Fruit fly (Drosophila melanogaster) whole organism, embryonic: Measurements from ENCODE around the gene dsx.
A peak's percentile ranks its signal among the peaks of the same experiment; 100 is the strongest.

ENCODE experiments used
- Atf3 ChIP-seq: fragments of 200-800 bp; sonication (Bioruptor generic); optimal IDR thresholded peaks from 3 replicates; lab custom pipeline; 2016; ENCODE audit warnings: missing biosample characterization, missing genetic modification characterization
- CG10274 ChIP-seq: fragments of 200-800 bp; sonication (Bioruptor generic); optimal IDR thresholded peaks from 3 replicates; lab custom pipeline; 2017; ENCODE audit warnings: missing biosample characterization, mild to moderate bottlenecking, missing genetic modification characterization
- CG11696 ChIP-seq: fragments of 200-800 bp; sonication (Bioruptor generic); IDR thresholded peaks from 2 replicates; pipeline ENCODE4 v1.3.6; 2022; ENCODE audit warnings: missing biosample characterization, missing genetic modification characterization
- CG13287 ChIP-seq: fragments of 200-800 bp; sonication (Bioruptor generic); IDR thresholded peaks from 2 replicates; pipeline ENCODE4 v1.3.6; 2022; ENCODE audit warnings: missing biosample characterization, missing genetic modification characterization; ENCODE audit not compliant: partially characterized antibody
- CG14441 ChIP-seq: fragments of 200-800 bp; sonication (Bioruptor generic); IDR thresholded peaks from 2 replicates; pipeline ENCODE4 v1.3.6; 2022; ENCODE audit warnings: missing biosample characterization, missing genetic modification characterization
- CG1603 ChIP-seq: fragments of 200-800 bp; sonication (Bioruptor generic); optimal IDR thresholded peaks from 2 replicates; lab custom pipeline; 2019; ENCODE audit warnings: missing biosample characterization, mild to moderate bottlenecking, missing genetic modification characterization, moderate library complexity
- CG18476 ChIP-seq: fragments of 200-800 bp; sonication (Bioruptor generic); optimal IDR thresholded peaks from 2 replicates; lab custom pipeline; 2016; ENCODE audit warnings: missing biosample characterization, mild to moderate bottlenecking, missing genetic modification characterization
- CG2129 ChIP-seq: fragments of 200-800 bp; sonication (Bioruptor generic); IDR thresholded peaks from 2 replicates; pipeline ENCODE4 v1.3.6; 2022; ENCODE audit warnings: missing biosample characterization, missing genetic modification characterization; ENCODE audit not compliant: partially characterized antibody
- CG30431 ChIP-seq: fragments of 200-800 bp; sonication (Bioruptor generic); optimal IDR thresholded peaks from 2 replicates; lab custom pipeline; 2017; ENCODE audit warnings: missing biosample characterization, missing genetic modification characterization
- CG4617 ChIP-seq: fragments of 200-800 bp; sonication (Bioruptor generic); optimal IDR thresholded peaks from 3 replicates; lab custom pipeline; 2016; ENCODE audit warnings: missing biosample characterization, missing genetic modification characterization, borderline replicate concordance
- CG4730 ChIP-seq: fragments of 200-800 bp; sonication (Bioruptor generic); IDR thresholded peaks from 2 replicates; pipeline ENCODE4 v1.3.6; 2022; ENCODE audit warnings: missing biosample characterization, missing genetic modification characterization
- CG7556 ChIP-seq: fragments of 200-800 bp; sonication (Bioruptor generic); optimal IDR thresholded peaks from 2 replicates; lab custom pipeline; 2017; ENCODE audit warnings: missing biosample characterization, mild to moderate bottlenecking, missing genetic modification characterization
- CG7786 ChIP-seq: fragments of 200-800 bp; sonication (Bioruptor generic); optimal IDR thresholded peaks from 2 replicates; lab custom pipeline; 2016; ENCODE audit warnings: missing biosample characterization, missing genetic modification characterization
- CG7987 ChIP-seq: fragments of 200-800 bp; sonication (Bioruptor generic); optimal IDR thresholded peaks from 2 replicates; lab custom pipeline; 2018; ENCODE audit warnings: missing biosample characterization, mild to moderate bottlenecking, missing genetic modification characterization, moderate library complexity
- CG8290 ChIP-seq, 3 experiments: fragments of 200-800 bp; sonication (Bioruptor generic); optimal IDR thresholded peaks; 2 replicates each; lab custom pipeline; 2016 to 2019; ENCODE audit warnings: missing biosample characterization in 3 of 3, missing genetic modification characterization in 3 of 3, mild to moderate bottlenecking in 2 of 3, moderate library complexity in 1 of 3
- CG9817 ChIP-seq: fragments of 200-800 bp; sonication (Bioruptor generic); optimal IDR thresholded peaks from 2 replicates; lab custom pipeline; 2018; ENCODE audit warnings: missing biosample characterization, mild to moderate bottlenecking, missing genetic modification characterization, moderate library complexity
- D19A ChIP-seq: fragments of 200-800 bp; optimal IDR thresholded peaks from 3 replicates; lab custom pipeline; 2019; ENCODE audit warnings: missing biosample characterization, mild to moderate bottlenecking, missing genetic modification characterization, moderate library complexity
- Gsc ChIP-seq: fragments of 200-800 bp; sonication (Bioruptor generic); IDR thresholded peaks from 2 replicates; pipeline ENCODE4 v1.3.6; 2022; ENCODE audit warnings: missing biosample characterization, missing genetic modification characterization
- HHEX ChIP-seq: fragments of 200-800 bp; sonication (Bioruptor generic); optimal IDR thresholded peaks from 3 replicates; lab custom pipeline; 2017; ENCODE audit warnings: missing biosample characterization, mild to moderate bottlenecking, missing genetic modification characterization, missing genetic modification reagents
- HmgZ ChIP-seq: fragments of 200-800 bp; sonication (Bioruptor generic); optimal IDR thresholded peaks from 2 replicates; lab custom pipeline; 2018; ENCODE audit warnings: missing biosample characterization, mild to moderate bottlenecking, missing genetic modification characterization
- Hr3 ChIP-seq: fragments of 200-800 bp; sonication (Bioruptor generic); optimal IDR thresholded peaks from 3 replicates; lab custom pipeline; 2016; ENCODE audit warnings: missing biosample characterization, missing genetic modification characterization
- Hsf ChIP-seq: fragments of 200-800 bp; sonication (Bioruptor generic); optimal IDR thresholded peaks from 3 replicates; lab custom pipeline; 2016; ENCODE audit warnings: missing biosample characterization, missing genetic modification characterization
- Meics ChIP-seq: fragments of 200-800 bp; sonication (Bioruptor generic); optimal IDR thresholded peaks from 2 replicates; lab custom pipeline; 2017; ENCODE audit warnings: missing biosample characterization, mild to moderate bottlenecking, missing genetic modification characterization
- Mes4 ChIP-seq: fragments of 200-800 bp; sonication (Bioruptor generic); optimal IDR thresholded peaks from 2 replicates; lab custom pipeline; 2016; ENCODE audit warnings: missing biosample characterization, missing genetic modification characterization
- NfI ChIP-seq: fragments of 200-800 bp; sonication (Bioruptor generic); optimal IDR thresholded peaks from 3 replicates; lab custom pipeline; 2018; ENCODE audit warnings: missing biosample characterization, mild to moderate bottlenecking, missing genetic modification characterization, moderate library complexity
- Rx ChIP-seq: fragments of 200-800 bp; sonication (Bioruptor generic); IDR thresholded peaks from 2 replicates; pipeline ENCODE4 v1.3.6; 2022; ENCODE audit warnings: missing biosample characterization, missing genetic modification characterization
- Scr ChIP-seq: fragments of 200-800 bp; sonication (Bioruptor generic); IDR thresholded peaks from 2 replicates; pipeline ENCODE4 v1.3.6; 2022; ENCODE audit warnings: missing biosample characterization, missing genetic modification characterization; ENCODE audit not compliant: partially characterized antibody
- Sin3A ChIP-seq: fragments of >200 bp; optimal IDR thresholded peaks from 2 replicates; lab custom pipeline; 2018
- Sry-β ChIP-seq: fragments of 200-800 bp; sonication (Bioruptor generic); optimal IDR thresholded peaks from 2 replicates; lab custom pipeline; 2018; ENCODE audit warnings: missing biosample characterization, mild to moderate bottlenecking, missing genetic modification characterization, moderate library complexity
- bbx ChIP-seq: fragments of 200-800 bp; sonication (Bioruptor generic); IDR thresholded peaks from 2 replicates; pipeline ENCODE4 v1.3.6; 2022; ENCODE audit warnings: missing biosample characterization, missing genetic modification characterization; ENCODE audit not compliant: partially characterized antibody
- dmrt99B ChIP-seq: fragments of 200-800 bp; sonication (Bioruptor generic); optimal IDR thresholded peaks from 2 replicates; lab custom pipeline; 2018; ENCODE audit warnings: missing biosample characterization, mild to moderate bottlenecking, missing genetic modification characterization, moderate library complexity
- fd3F ChIP-seq: fragments of 200-800 bp; sonication (Bioruptor generic); optimal IDR thresholded peaks from 2 replicates; lab custom pipeline; 2018; ENCODE audit warnings: missing biosample characterization, mild to moderate bottlenecking, missing genetic modification characterization, moderate library complexity
- ftz-f1 ChIP-seq: fragments of 200-800 bp; sonication (Bioruptor generic); optimal IDR thresholded peaks from 2 replicates; lab custom pipeline; 2016; ENCODE audit warnings: missing biosample characterization, missing genetic modification characterization
- gfzf ChIP-seq: fragments of 200-800 bp; sonication (Bioruptor generic); optimal IDR thresholded peaks from 2 replicates; lab custom pipeline; 2016; ENCODE audit warnings: missing biosample characterization, mild to moderate bottlenecking, missing genetic modification characterization, moderate library complexity
- her ChIP-seq: fragments of 200-800 bp; sonication (Bioruptor generic); optimal IDR thresholded peaks from 2 replicates; lab custom pipeline; 2016; ENCODE audit warnings: missing biosample characterization, missing genetic modification characterization
- nerfin-1 ChIP-seq: fragments of 200-800 bp; sonication (Bioruptor generic); optimal IDR thresholded peaks from 3 replicates; lab custom pipeline; 2019; ENCODE audit warnings: missing biosample characterization, mild to moderate bottlenecking, missing genetic modification characterization, moderate library complexity
- nom ChIP-seq: fragments of 200-800 bp; sonication (Bioruptor generic); optimal IDR thresholded peaks from 2 replicates; lab custom pipeline; 2017; ENCODE audit warnings: missing biosample characterization, missing genetic modification characterization, mild to moderate bottlenecking, moderate library complexity, missing genetic modification reagents
- repo ChIP-seq: fragments of 200-800 bp; sonication (Bioruptor generic); optimal IDR thresholded peaks from 2 replicates; lab custom pipeline; 2016; ENCODE audit warnings: missing biosample characterization, missing genetic modification characterization
- rib ChIP-seq: fragments of 200-800 bp; sonication (Bioruptor generic); IDR thresholded peaks from 2 replicates; pipeline ENCODE4 v1.3.6; 2022; ENCODE audit warnings: missing biosample characterization, missing genetic modification characterization
- row ChIP-seq: fragments of 200-800 bp; sonication (Bioruptor generic); IDR thresholded peaks from 3 replicates; pipeline ENCODE4 v1.3.6; 2022; ENCODE audit warnings: missing biosample characterization, missing genetic modification characterization
- run ChIP-seq: fragments of 200-800 bp; sonication (Bioruptor generic); optimal IDR thresholded peaks from 3 replicates; lab custom pipeline; 2018; ENCODE audit warnings: missing biosample characterization, mild to moderate bottlenecking, missing genetic modification characterization
- twi ChIP-seq: fragments of 200-800 bp; optimal IDR thresholded peaks from 2 replicates; lab custom pipeline; 2019; ENCODE audit warnings: missing biosample characterization, mild to moderate bottlenecking, missing genetic modification characterization, moderate library complexity
- vvl ChIP-seq: fragments of 200-800 bp; sonication (Bioruptor generic); IDR thresholded peaks from 2 replicates; pipeline ENCODE4 v1.3.6; 2022; ENCODE audit warnings: missing biosample characterization, missing genetic modification characterization
- wdn ChIP-seq: fragments of 200-800 bp; sonication (Bioruptor generic); IDR thresholded peaks from 2 replicates; pipeline ENCODE4 v1.3.6; 2022; ENCODE audit warnings: missing biosample characterization, missing genetic modification characterization
- zfh1 ChIP-seq: fragments of 200-800 bp; sonication (Bioruptor generic); IDR thresholded peaks from 3 replicates; pipeline ENCODE4 v1.3.6; 2022; ENCODE audit warnings: missing biosample characterization, missing genetic modification characterization
- zfh2 ChIP-seq: fragments of 200-800 bp; sonication (Bioruptor generic); optimal IDR thresholded peaks from 2 replicates; lab custom pipeline; 2016; ENCODE audit warnings: missing biosample characterization, missing genetic modification characterization

dsx gene

dm6 chr3R:8013121-8014009, 46.2 kb upstream of the dsx start, which contains the start of the genes CG10435 and Pbp95 (continued):
- peak; percentile 87 for TF ChIP-seq Sry-β (GFP tag; lab: Kevin White, UChicago)
- TF ChIP-seq gfzf, result peak; percentile 11
- TF ChIP-seq CG10274 (GFP tag; lab: Kevin White, UChicago), result peak; percentile 34
- peak; percentile 47 for TF ChIP-seq CG14441
- TF ChIP-seq HHEX (GFP tag; lab: Kevin White, UChicago), result peak; percentile 21
- no peak for TF ChIP-seq CG7556 (GFP tag; lab: Kevin White, UChicago)
- peak; percentile 39 for TF ChIP-seq CG18476 (GFP tag; lab: Kevin White, UChicago)
- peak; percentile 56 for TF ChIP-seq Rx (GFP tag; lab: Robert Waterston, UW)
- peak; percentile 7 for TF ChIP-seq CG30431 (GFP tag; lab: Kevin White, UChicago)
- TF ChIP-seq row (GFP tag; lab: Robert Waterston, UW), result peak; percentile 69
- TF ChIP-seq CG7987 (GFP tag; lab: Kevin White, UChicago), result peak; percentile 5

dm6 chr3R:8009080-8009620, 41.9 kb upstream of the dsx start, which contains the start of the genes CG11052 and CG3223:
Gene CG11052 (minus strand): TSS chr3R:8009297.
Gene CG3223 (plus strand): TSS chr3R:8009400.
- TF ChIP-seq run (no peak), CG7786 (GFP tag; lab: Kevin White, UChicago) (peak; percentile 12), zfh2 (GFP tag; lab: Kevin White, UChicago) (peak; percentile 31), zfh1 (GFP tag; lab: Robert Waterston, UW) (0 out of 3 replicates have a peak, but pooled peaks have one; percentile 27), Hr3 (GFP tag; lab: Kevin White, UChicago) (peak; percentile 1), Mes4 (GFP tag; lab: Kevin White, UChicago) (no peak), CG4617 (peak; percentile 70), row (GFP tag; lab: Robert Waterston, UW) (peak; percentile 62), Meics (GFP tag; lab: Kevin White, UChicago) (peak; percentile 45), nom (GFP tag; lab: Kevin White, UChicago) (peak; percentile 46), CG13287 (GFP tag; lab: Robert Waterston, UW) (peak; percentile 68), repo (no peak), fd3F (GFP tag; lab: Kevin White, UChicago) (no peak), CG2129 (GFP tag; lab: Robert Waterston, UW) (no peak), twi (tag; lab: Kevin White, UChicago) (no peak), Gsc (GFP tag; lab: Robert Waterston, UW) (no peak), ftz-f1 (GFP tag; lab: Kevin White, UChicago) (peak; percentile 92), Sin3A (lab: Kevin White, UChicago) (peak; percentile 54), Atf3 (GFP tag; lab: Kevin White, UChicago) (no peak), D19A (tag; lab: Kevin White, UChicago) (peak; percentile 64), Scr (GFP tag; lab: Robert Waterston, UW) (peak; percentile 59), CG9817 (tag; lab: Kevin White, UChicago) (no peak), CG1603 (tag; lab: Kevin White, UChicago) (peak; percentile 48), bbx (no peak; the same call in 1 of the 2 replicates), Hsf (GFP tag; lab: Kevin White, UChicago) (no peak), CG4730 (GFP tag; lab: Robert Waterston, UW) (no peak), HmgZ (tag; lab: Kevin White, UChicago) (peak; percentile 66), wdn (GFP tag; lab: Robert Waterston, UW) (no peak), NfI (peak; percentile 64), nerfin-1 (tag; lab: Kevin White, UChicago) (no peak), dmrt99B (tag; lab: Kevin White, UChicago) (no peak), CG8290 (GFP tag; optimal IDR thresholded peaks at IDR 0.05; lab: Kevin White, UChicago) (no peak), CG8290 (tag; optimal IDR thresholded peaks at IDR 0.05; lab: Kevin White, UChicago) (peak in 1 of 2 experiments; percentile 12), CG11696 (GFP tag; lab: Robert Waterston, UW) (no peak), her (peak; percentile 29), rib (no peak), vvl (GFP tag; lab: Robert Waterston, UW) (peak; percentile 51), CG7987 (GFP tag; lab: Kevin White, UChicago) (peak; percentile 21)
